Fruit fly (Drosophila melanogaster): ENCODE results near the gene TfIIEalpha.

Gene TfIIEalpha

dm6 chr3L:11711059-11711628, 29.3 kb downstream of the TfIIEalpha start, which contains the start of gene crim (continued):
- TF ChIP-seq Stat92E (GFP tag; optimal IDR thresholded peaks at IDR 0.05) (peak in 1 of 3 experiments; percentile 68), BtbVII (GFP tag; optimal IDR thresholded peaks at IDR 0.05) (no peak), CG32532 (GFP tag; IDR thresholded peaks at IDR 0.05) (no peak), CG18619 (GFP tag; optimal IDR thresholded peaks at IDR 0.05) (no peak), B-H1 (GFP tag; IDR thresholded peaks at IDR 0.05) (no peak), Antp (GFP tag; optimal IDR thresholded peaks at IDR 0.05) (no peak), pnt (GFP tag; optimal IDR thresholded peaks at IDR 0.05) (no peak), CG3847 (GFP tag; IDR thresholded peaks at IDR 0.05) (0 out of 2 replicates have a peak, but pooled peaks have one; percentile 39), CG34376 (GFP tag; optimal IDR thresholded peaks at IDR 0.05) (no peak), sug (tag; optimal IDR thresholded peaks at IDR 0.05) (peak; percentile 23), Nf-YC (tag; optimal IDR thresholded peaks at IDR 0.05) (peak; percentile 28), CG15011 (GFP tag; optimal IDR thresholded peaks at IDR 0.05) (no peak), Dbx (GFP tag; IDR thresholded peaks at IDR 0.05) (0 out of 3 replicates have a peak, but pooled peaks have one; percentile 14), CG10321 (GFP tag; IDR thresholded peaks at IDR 0.05) (no peak), prd (optimal IDR thresholded peaks at IDR 0.05) (no peak), prd (GFP tag; IDR thresholded peaks at IDR 0.05) (no peak), tup (GFP tag; optimal IDR thresholded peaks at IDR 0.05) (no peak), sob (GFP tag; IDR thresholded peaks at IDR 0.05) (no peak), Poxn (GFP tag; IDR thresholded peaks at IDR 0.05) (no peak), YL-1 (GFP tag; optimal IDR thresholded peaks at IDR 0.05) (peak; percentile 87), CG5245 (GFP tag; optimal IDR thresholded peaks at IDR 0.05) (no peak), CG7928 (GFP tag; optimal IDR thresholded peaks at IDR 0.05) (no peak), vfl (GFP tag; optimal IDR thresholded peaks at IDR 0.05) (no peak), Chrac-16 (GFP tag; optimal IDR thresholded peaks at IDR 0.05) (no peak), Sox100B (GFP tag; optimal IDR thresholded peaks at IDR 0.05) (no peak), gfzf (GFP tag; optimal IDR thresholded peaks at IDR 0.05) (peak; percentile 92), wek (GFP tag; optimal IDR thresholded peaks at IDR 0.05) (no peak), CG11723 (GFP tag; optimal IDR thresholded peaks at IDR 0.05) (no peak), pros (GFP tag; optimal IDR thresholded peaks at IDR 0.05) (no peak), Bdp1 (GFP tag; optimal IDR thresholded peaks at IDR 0.05) (no peak), ttk (GFP tag; IDR thresholded peaks at IDR 0.05) (no peak), run (tag; optimal IDR thresholded peaks at IDR 0.05) (peak; percentile 12), fd102C (GFP tag; optimal IDR thresholded peaks at IDR 0.05) (no peak), trh (GFP tag; optimal IDR thresholded peaks at IDR 0.05) (no peak), CG34422 (GFP tag; IDR thresholded peaks at IDR 0.05) (0 out of 3 replicates have a peak, but pooled peaks have one; percentile 53), so (GFP tag; IDR thresholded peaks at IDR 0.05) (0 out of 3 replicates have a peak, but pooled peaks have one; percentile 34), dm (GFP tag; optimal IDR thresholded peaks at IDR 0.05) (no peak), grau (tag; optimal IDR thresholded peaks at IDR 0.05) (peak; percentile 2), CG15514 (GFP tag; optimal IDR thresholded peaks at IDR 0.05) (peak; percentile 74), Mes4 (GFP tag; optimal IDR thresholded peaks at IDR 0.05) (no peak), knrl (GFP tag; IDR thresholded peaks at IDR 0.05; ENCODE audit: partially characterized antibody) (peak; percentile 40; the same call in 1 of the 3 replicates), E2f2 (GFP tag; IDR thresholded peaks at IDR 0.05) (peak; percentile 98), CG7987 (GFP tag; optimal IDR thresholded peaks at IDR 0.05) (no peak), z (GFP tag; IDR thresholded peaks at IDR 0.05) (no peak), CG15601 (tag; optimal IDR thresholded peaks at IDR 0.05) (peak; percentile 16), CG16779 (GFP tag; IDR thresholded peaks at IDR 0.05) (no peak), CG17802 (tag; optimal IDR thresholded peaks at IDR 0.05) (no peak), dysf (GFP tag; IDR thresholded peaks at IDR 0.05) (no peak), Hmr (GFP tag; optimal IDR thresholded peaks at IDR 0.05) (peak; percentile 49), Fer1 (GFP tag; optimal IDR thresholded peaks at IDR 0.05) (peak; percentile 10), lbe (GFP tag; optimal IDR thresholded peaks at IDR 0.05) (peak; percentile 34)

All from whole organism, embryonic.